Fruit fly (Drosophila melanogaster) whole organism, pupa: ENCODE data around the gene PH4alphaSG2.

Experiments used
- CG10348 ChIP-seq: fragments of 200-800 bp; sonication (Bioruptor generic); IDR thresholded peaks from 2 replicates; pipeline ENCODE4 v1.3.6; 2022; ENCODE audit warnings: missing biosample characterization, missing genetic modification characterization
- CG12605 ChIP-seq: fragments of 200-800 bp; sonication (Bioruptor generic); IDR thresholded peaks from 2 replicates; pipeline ENCODE4 v1.3.6; 2022; ENCODE audit warnings: missing biosample characterization, missing genetic modification characterization
- CG13204 ChIP-seq: fragments of 200-800 bp; sonication (Bioruptor generic); optimal IDR thresholded peaks from 2 replicates; lab custom pipeline; 2018; ENCODE audit warnings: missing biosample characterization, mild to moderate bottlenecking, missing genetic modification characterization, moderate library complexity
- CG15710 ChIP-seq: fragments of 200-800 bp; sonication (Bioruptor generic); optimal IDR thresholded peaks from 2 replicates; lab custom pipeline; 2018; ENCODE audit warnings: missing biosample characterization, mild to moderate bottlenecking, missing genetic modification characterization, moderate library complexity
- CG17806 ChIP-seq: fragments of 200-800 bp; sonication (Bioruptor generic); optimal IDR thresholded peaks from 2 replicates; lab custom pipeline; 2018; ENCODE audit warnings: missing biosample characterization, mild to moderate bottlenecking, missing genetic modification characterization, moderate library complexity
- CG32121 ChIP-seq: fragments of 200-800 bp; sonication (Bioruptor generic); IDR thresholded peaks from 2 replicates; pipeline ENCODE4 v1.3.6; 2022; ENCODE audit warnings: missing biosample characterization, missing genetic modification characterization
- CG34367 ChIP-seq: fragments of 200-800 bp; sonication (Bioruptor generic); optimal IDR thresholded peaks from 2 replicates; lab custom pipeline; 2018; ENCODE audit warnings: missing biosample characterization, mild to moderate bottlenecking, missing genetic modification characterization
- CG4496 ChIP-seq: fragments of 200-800 bp; sonication (Bioruptor generic); IDR thresholded peaks from 3 replicates; pipeline ENCODE4 v1.3.6; 2022; ENCODE audit warnings: missing biosample characterization, missing genetic modification characterization
- CG8159 ChIP-seq: fragments of 200-800 bp; sonication (Bioruptor generic); optimal IDR thresholded peaks from 3 replicates; lab custom pipeline; 2018; ENCODE audit warnings: missing biosample characterization, mild to moderate bottlenecking, missing genetic modification characterization, moderate library complexity
- CG8301 ChIP-seq: fragments of 200-800 bp; sonication (Bioruptor generic); optimal IDR thresholded peaks from 2 replicates; lab custom pipeline; 2018; ENCODE audit warnings: missing biosample characterization, mild to moderate bottlenecking, missing genetic modification characterization
- CG9948 ChIP-seq: fragments of 200-800 bp; sonication (Bioruptor generic); optimal IDR thresholded peaks from 2 replicates; lab custom pipeline; 2018; ENCODE audit warnings: missing biosample characterization, mild to moderate bottlenecking, missing genetic modification characterization, moderate library complexity
- D1 ChIP-seq: fragments of 200-800 bp; sonication (Bioruptor generic); optimal IDR thresholded peaks from 2 replicates; lab custom pipeline; 2018; ENCODE audit warnings: missing biosample characterization, mild to moderate bottlenecking, missing genetic modification characterization, moderate library complexity
- EcR ChIP-seq: fragments of 200-800 bp; sonication (Bioruptor generic); optimal IDR thresholded peaks from 3 replicates; lab custom pipeline; 2019; ENCODE audit warnings: missing biosample characterization, missing genetic modification characterization, mild to moderate bottlenecking, moderate library complexity, missing genetic modification reagents
- Ets98B ChIP-seq: fragments of 200-800 bp; sonication (Bioruptor generic); IDR thresholded peaks from 2 replicates; pipeline ENCODE4 v1.3.6; 2022; ENCODE audit warnings: missing biosample characterization, missing genetic modification characterization
- Pif1A ChIP-seq: fragments of 200-800 bp; sonication (Bioruptor generic); optimal IDR thresholded peaks from 3 replicates; lab custom pipeline; 2016; ENCODE audit warnings: missing biosample characterization, missing genetic modification characterization
- Pif1B ChIP-seq: fragments of 200-800 bp; sonication (Bioruptor generic); optimal IDR thresholded peaks from 3 replicates; lab custom pipeline; 2016; ENCODE audit warnings: missing biosample characterization, missing genetic modification characterization
- Snoo ChIP-seq: fragments of 200-800 bp; sonication (Bioruptor generic); optimal IDR thresholded peaks from 3 replicates; lab custom pipeline; 2017; ENCODE audit warnings: missing biosample characterization, mild to moderate bottlenecking, missing genetic modification characterization, inconsistent platforms
- fd96Ca ChIP-seq: fragments of 200-800 bp; sonication (Bioruptor generic); IDR thresholded peaks from 3 replicates; pipeline ENCODE4 v1.3.6; 2022; ENCODE audit warnings: missing biosample characterization, missing genetic modification characterization
- gl ChIP-seq: fragments of 200-800 bp; sonication (Bioruptor generic); optimal IDR thresholded peaks from 2 replicates; lab custom pipeline; 2018; ENCODE audit warnings: missing biosample characterization, mild to moderate bottlenecking, missing genetic modification characterization
- rn ChIP-seq: fragments of 200-800 bp; sonication (Bioruptor generic); IDR thresholded peaks from 2 replicates; pipeline ENCODE4 v1.3.6; 2022; ENCODE audit warnings: missing biosample characterization, missing genetic modification characterization

The PH4alphaSG2 gene

DNA sequence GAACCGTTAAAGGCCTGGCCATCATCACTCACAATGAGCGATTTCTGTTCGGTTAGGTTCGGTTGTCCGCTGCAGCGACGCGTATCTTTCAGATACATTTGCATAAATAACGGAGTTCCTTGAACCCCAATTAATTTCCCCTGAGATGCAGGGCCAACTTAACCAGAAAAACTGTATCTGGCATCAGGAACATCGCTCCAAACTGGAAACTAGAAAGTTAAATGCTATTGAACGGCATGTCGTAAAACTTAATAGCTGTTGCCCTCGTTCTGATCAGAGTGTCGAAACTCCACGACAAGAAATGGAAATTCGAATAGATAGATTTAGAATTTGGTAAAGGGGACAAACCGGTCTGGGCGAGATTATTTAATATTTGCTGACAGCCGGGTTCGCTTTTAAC is 17.5 kb upstream of the PH4alphaSG2 start:
- TF ChIP-seq CG17806 (no peak), EcR (GFP tag; lab: Kevin White, UChicago) (peak; percentile 59)

DNA sequence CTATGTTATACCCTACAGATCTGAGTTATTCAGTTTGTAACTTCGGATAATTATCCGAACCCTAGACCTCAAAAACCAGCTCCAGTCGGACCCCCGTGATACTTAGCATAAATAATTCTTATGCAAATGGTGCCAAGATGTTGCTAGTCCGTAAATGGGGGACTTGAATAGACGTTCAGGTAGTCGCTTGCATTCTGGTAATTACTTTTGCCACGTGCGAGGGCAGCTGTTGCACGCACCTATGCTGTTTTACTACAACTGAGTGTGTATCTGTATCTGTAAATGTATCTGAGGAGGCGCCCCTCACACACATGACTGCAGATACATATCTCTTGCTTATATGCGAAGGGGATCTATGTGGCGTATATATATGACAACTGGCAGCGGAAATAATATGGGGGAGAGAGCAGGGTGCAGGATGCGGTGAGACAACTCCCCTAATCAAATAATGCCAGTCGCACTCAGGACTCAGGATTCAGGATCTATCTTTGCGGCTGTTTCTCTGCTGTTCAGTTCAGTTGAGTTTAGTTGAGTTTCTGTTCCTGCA is 15.1 kb upstream of the PH4alphaSG2 start:
- no peak for TF ChIP-seq Snoo (tag; lab: Kevin White, UChicago)
- TF ChIP-seq CG12605 (GFP tag; lab: Robert Waterston, UW): no peak
- no peak for TF ChIP-seq CG13204 (GFP tag; lab: Kevin White, UChicago)

DNA sequence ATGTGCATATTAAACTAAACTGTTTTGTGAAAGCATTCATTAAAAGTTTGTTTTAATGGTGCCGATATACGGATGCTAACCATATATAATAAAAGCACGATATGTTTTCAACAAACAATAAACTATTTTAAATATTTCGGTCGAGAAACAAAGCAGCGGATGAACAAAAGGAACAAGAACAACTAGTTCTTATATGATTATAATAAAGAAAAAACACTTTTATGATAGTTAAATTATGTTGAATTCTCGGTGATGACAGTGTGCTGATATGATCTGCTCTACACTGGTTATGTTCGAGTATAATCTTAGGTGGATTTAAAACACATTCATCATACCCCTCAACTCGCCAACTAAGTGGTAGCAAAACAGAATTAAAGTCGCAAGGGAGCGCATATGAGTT is 14.0 kb upstream of the PH4alphaSG2 start:
- TF ChIP-seq Pif1A (GFP tag; lab: Kevin White, UChicago) (no peak), CG34367 (no peak), CG15710 (no peak), CG13204 (GFP tag; lab: Kevin White, UChicago) (no peak), CG10348 (GFP tag; lab: Robert Waterston, UW) (no peak), EcR (GFP tag; lab: Kevin White, UChicago) (no peak), CG17806 (no peak), CG12605 (GFP tag; lab: Robert Waterston, UW) (no peak), CG8301 (tag; lab: Kevin White, UChicago) (no peak), fd96Ca (no peak), CG9948 (tag; lab: Kevin White, UChicago) (no peak)

DNA sequence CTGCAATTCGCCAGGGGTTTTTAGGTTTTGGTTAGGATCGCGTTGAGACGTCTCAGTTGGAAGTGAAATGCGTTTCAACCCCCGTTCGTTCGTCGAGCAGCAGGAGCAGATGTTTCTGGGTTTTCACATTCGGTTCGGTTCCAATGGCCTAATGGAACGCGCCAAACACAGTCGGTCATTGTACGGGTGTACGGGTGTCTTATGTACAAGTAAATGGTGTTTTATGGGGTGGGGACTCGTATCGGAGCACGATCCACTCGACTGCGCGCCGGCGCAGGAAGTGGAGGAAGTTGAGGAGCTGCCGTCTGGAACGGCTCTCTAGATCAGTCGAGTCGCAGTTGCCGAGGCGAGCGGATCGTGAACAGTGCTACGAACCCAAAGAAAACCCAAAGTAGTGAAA is 13.5 kb upstream of the PH4alphaSG2 start, which contains the start of gene spdo:
spdo (plus strand) TSS at position 318 of the 400 bp plus-strand sequence.
- TF ChIP-seq CG12605 (GFP tag; lab: Robert Waterston, UW) (no peak), Pif1B (GFP tag; lab: Kevin White, UChicago) (no peak), fd96Ca (no peak), CG34367 (no peak)
- TF ChIP-seq, all 21 proteins: peak for 0

DNA sequence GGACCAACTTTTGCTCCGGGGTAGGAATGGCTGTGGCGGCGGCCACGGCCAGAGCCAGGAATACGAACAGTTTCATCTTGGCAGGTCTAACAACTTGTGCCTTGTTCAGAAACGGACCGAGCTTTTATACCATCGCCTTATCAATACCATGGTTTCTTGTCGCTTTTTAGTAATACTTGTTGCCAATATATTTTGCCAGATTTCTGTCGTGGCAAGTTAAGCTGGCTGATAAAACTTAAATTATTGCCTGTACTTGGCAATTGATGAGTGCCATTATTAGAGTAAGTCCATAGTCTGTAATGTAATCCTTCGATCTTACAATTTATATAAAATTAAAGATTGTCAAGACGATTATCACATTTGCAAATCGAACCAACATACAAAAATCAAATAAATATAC is 2.0 kb upstream of the PH4alphaSG2 start, which contains the start of gene Jon99Fii:
Jon99Fii (minus strand) TSS at position 101 of the 400 bp plus-strand sequence.
- TF ChIP-seq fd96Ca: no peak
- TF ChIP-seq CG8159 (tag; lab: Kevin White, UChicago): no peak
- TF ChIP-seq gl: no peak
- no peak for TF ChIP-seq CG34367
- TF ChIP-seq CG12605 (GFP tag; lab: Robert Waterston, UW): no peak
- TF ChIP-seq Pif1A (GFP tag; lab: Kevin White, UChicago): no peak
- TF ChIP-seq CG32121 (GFP tag; lab: Robert Waterston, UW): no peak
- TF ChIP-seq Ets98B (GFP tag; lab: Robert Waterston, UW): no peak

DNA sequence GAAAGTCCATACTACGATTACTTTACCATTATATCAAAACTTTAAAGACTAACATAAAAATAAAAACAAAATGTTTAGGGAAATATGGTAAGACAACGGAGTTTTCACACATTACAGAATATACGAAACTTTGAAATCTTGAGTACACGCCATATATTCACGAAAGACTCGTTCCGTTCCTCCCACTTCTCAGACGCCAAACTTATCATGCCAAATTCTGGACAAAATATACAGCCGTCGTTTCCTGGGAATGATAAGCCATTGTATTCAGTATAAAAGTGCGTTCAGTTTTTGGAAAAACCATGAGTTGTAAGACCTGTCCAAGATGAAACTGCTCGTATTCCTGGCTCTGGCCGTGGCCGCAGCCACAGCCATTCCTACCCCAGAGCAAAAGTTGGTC is 1.2 kb upstream of the PH4alphaSG2 start, which contains the start of gene Jon99Fi:
Jon99Fi (plus strand) TSS at position 301 of the 400 bp plus-strand sequence.
- no peak for TF ChIP-seq EcR (GFP tag; lab: Kevin White, UChicago)
- no peak for TF ChIP-seq CG12605 (GFP tag; lab: Robert Waterston, UW)
- TF ChIP-seq CG8301 (tag; lab: Kevin White, UChicago): no peak
- TF ChIP-seq CG4496 (GFP tag; lab: Robert Waterston, UW): no peak
- no peak for TF ChIP-seq CG32121 (GFP tag; lab: Robert Waterston, UW)

DNA sequence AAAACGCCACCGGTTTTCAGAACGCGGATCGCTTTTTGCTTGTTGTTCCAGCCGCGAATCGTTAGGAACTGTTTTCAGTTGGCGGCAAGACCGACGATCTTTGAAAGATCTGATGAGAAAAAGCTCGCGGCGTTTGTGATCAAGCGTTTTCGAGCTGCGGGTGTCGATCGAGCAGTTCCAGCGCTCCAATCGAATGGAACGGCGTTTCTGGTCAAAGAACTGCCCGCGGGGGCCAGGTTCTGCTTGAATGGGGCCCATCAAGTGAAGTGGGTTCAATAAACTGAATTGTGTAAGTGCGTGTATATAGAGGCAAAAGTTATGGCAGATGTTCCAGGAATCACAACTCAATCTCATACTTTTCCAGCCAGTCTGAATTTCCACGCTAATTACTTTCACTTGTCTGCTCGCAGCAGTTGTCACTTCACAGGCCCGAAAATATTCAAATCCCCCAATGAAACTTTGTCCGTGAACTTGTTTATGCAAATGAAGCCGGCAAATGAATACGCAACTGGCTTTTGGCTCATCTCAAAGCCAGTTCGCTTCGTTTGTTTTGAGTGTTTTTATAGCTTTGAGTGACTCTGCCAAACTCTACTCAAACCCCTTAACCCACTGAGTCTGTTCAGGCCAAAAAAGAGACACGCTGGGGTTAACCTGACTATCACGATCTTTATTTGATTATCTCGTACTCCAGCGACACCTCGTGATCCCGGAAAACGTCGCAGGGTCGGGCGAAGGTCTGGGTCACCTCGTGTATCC is 6.4 kb downstream of the PH4alphaSG2 start, which contains the start of gene PH4alphaMP:
PH4alphaMP (minus strand) TSS at position 51 of the 756 bp plus-strand sequence.
- TF ChIP-seq Pif1A (GFP tag; lab: Kevin White, UChicago) (no peak), CG12605 (GFP tag; lab: Robert Waterston, UW) (no peak), CG10348 (GFP tag; lab: Robert Waterston, UW) (no peak), CG32121 (GFP tag; lab: Robert Waterston, UW) (no peak), Ets98B (GFP tag; lab: Robert Waterston, UW) (no peak), rn (GFP tag; lab: Robert Waterston, UW) (no peak), CG4496 (GFP tag; lab: Robert Waterston, UW) (no peak), CG8159 (tag; lab: Kevin White, UChicago) (no peak), CG17806 (no peak), gl (no peak), D1 (tag; lab: Kevin White, UChicago) (no peak), CG9948 (tag; lab: Kevin White, UChicago) (no peak), fd96Ca (no peak), CG8301 (tag; lab: Kevin White, UChicago) (no peak), EcR (GFP tag; lab: Kevin White, UChicago) (no peak)
- TF ChIP-seq, all 21 proteins: peak for 0
